Fruit fly (Drosophila melanogaster) whole organism, embryonic: ENCODE results near the gene Pex2.

Source experiments
- Antp ChIP-seq: fragments of 200-800 bp; sonication (Bioruptor generic); optimal IDR thresholded peaks from 3 replicates; lab custom pipeline; 2016; ENCODE audit warnings: missing biosample characterization, missing genetic modification characterization
- BEAF-32 ChIP-seq: fragments of 200-800 bp; sonication (Bioruptor generic); optimal IDR thresholded peaks from 3 replicates; lab custom pipeline; 2017; ENCODE audit warnings: missing biosample characterization, missing genetic modification characterization, mild to moderate bottlenecking, moderate library complexity, missing genetic modification reagents
- CG10209 ChIP-seq: fragments of 200-800 bp; sonication (Bioruptor generic); optimal IDR thresholded peaks from 3 replicates; lab custom pipeline; 2017; ENCODE audit warnings: missing biosample characterization, mild to moderate bottlenecking, missing genetic modification characterization, missing genetic modification reagents
- CG10366 ChIP-seq: fragments of 200-800 bp; sonication (Bioruptor generic); IDR thresholded peaks from 2 replicates; pipeline ENCODE4 v1.3.6; 2022; ENCODE audit warnings: missing biosample characterization, missing genetic modification characterization
- CG12071 ChIP-seq: fragments of 200-800 bp; sonication (Bioruptor generic); optimal IDR thresholded peaks from 3 replicates; lab custom pipeline; 2018; ENCODE audit warnings: missing biosample characterization, mild to moderate bottlenecking, missing genetic modification characterization
- CG12659 ChIP-seq: fragments of 200-800 bp; sonication (Bioruptor generic); optimal IDR thresholded peaks from 3 replicates; lab custom pipeline; 2017; ENCODE audit warnings: mild to moderate bottlenecking, missing biosample characterization, missing genetic modification reagents, missing genetic modification characterization
- CG14050 ChIP-seq: fragments of 200-800 bp; sonication (Bioruptor generic); IDR thresholded peaks from 3 replicates; pipeline ENCODE4 v1.3.6; 2022; ENCODE audit warnings: missing biosample characterization, missing genetic modification characterization
- CG14667 ChIP-seq: fragments of 200-800 bp; sonication (Bioruptor generic); IDR thresholded peaks from 2 replicates; pipeline ENCODE4 v1.3.6; 2022; ENCODE audit warnings: missing biosample characterization, missing genetic modification characterization
- CG14710 ChIP-seq: fragments of 200-800 bp; sonication (Bioruptor generic); optimal IDR thresholded peaks from 3 replicates; lab custom pipeline; 2019; ENCODE audit warnings: missing biosample characterization, mild to moderate bottlenecking, missing genetic modification characterization, moderate library complexity
- CG15073 ChIP-seq: fragments of 200-800 bp; sonication (Bioruptor generic); optimal IDR thresholded peaks from 2 replicates; lab custom pipeline; 2016; ENCODE audit warnings: missing biosample characterization, missing genetic modification characterization
- CG1529 ChIP-seq: fragments of 200-800 bp; sonication (Bioruptor generic); optimal IDR thresholded peaks from 3 replicates; lab custom pipeline; 2018; ENCODE audit warnings: missing biosample characterization, missing genetic modification characterization
- CG1647 ChIP-seq: fragments of 200-800 bp; sonication (Bioruptor generic); optimal IDR thresholded peaks from 3 replicates; lab custom pipeline; 2016; ENCODE audit warnings: missing biosample characterization, missing genetic modification characterization
- CG17186 ChIP-seq: fragments of 200-800 bp; sonication (Bioruptor generic); optimal IDR thresholded peaks from 3 replicates; lab custom pipeline; 2017; ENCODE audit warnings: missing biosample characterization, missing genetic modification reagents, missing genetic modification characterization
- CG17568 ChIP-seq: fragments of 200-800 bp; sonication (Bioruptor generic); optimal IDR thresholded peaks from 2 replicates; lab custom pipeline; 2018; ENCODE audit warnings: missing biosample characterization, mild to moderate bottlenecking, missing genetic modification characterization, moderate library complexity
- CG17912 ChIP-seq: fragments of 200-800 bp; sonication (Bioruptor generic); optimal IDR thresholded peaks from 2 replicates; lab custom pipeline; 2018; ENCODE audit warnings: missing biosample characterization, mild to moderate bottlenecking, missing genetic modification characterization
- CG2116 ChIP-seq: fragments of 200-800 bp; sonication (Bioruptor generic); optimal IDR thresholded peaks from 3 replicates; lab custom pipeline; 2018; ENCODE audit warnings: missing biosample characterization, mild to moderate bottlenecking, missing genetic modification characterization
- CG2712 ChIP-seq: fragments of 200-800 bp; optimal IDR thresholded peaks from 3 replicates; lab custom pipeline; 2019; ENCODE audit warnings: missing biosample characterization, mild to moderate bottlenecking, missing genetic modification characterization, moderate library complexity
- CG32532 ChIP-seq: fragments of 200-800 bp; sonication (Bioruptor generic); IDR thresholded peaks from 2 replicates; pipeline ENCODE4 v1.3.6; 2022; ENCODE audit warnings: missing biosample characterization, missing genetic modification characterization
- CG33213 ChIP-seq: fragments of 200-800 bp; sonication (Bioruptor generic); optimal IDR thresholded peaks from 3 replicates; lab custom pipeline; 2016; ENCODE audit warnings: missing biosample characterization, missing genetic modification characterization
- CG6254 ChIP-seq: fragments of 200-800 bp; sonication (Bioruptor generic); optimal IDR thresholded peaks from 3 replicates; lab custom pipeline; 2017; ENCODE audit warnings: mild to moderate bottlenecking, missing biosample characterization, missing genetic modification reagents, missing genetic modification characterization
- CG6791 ChIP-seq: fragments of 200-800 bp; sonication (Bioruptor generic); IDR thresholded peaks from 3 replicates; pipeline ENCODE4 v1.3.6; 2022; ENCODE audit warnings: missing biosample characterization, missing genetic modification characterization; ENCODE audit not compliant: partially characterized antibody
- CG9876 ChIP-seq: fragments of 200-800 bp; sonication (Bioruptor generic); optimal IDR thresholded peaks from 2 replicates; lab custom pipeline; 2016; ENCODE audit warnings: missing biosample characterization, missing genetic modification characterization
- Dip3 ChIP-seq: fragments of 200-800 bp; sonication (Bioruptor generic); optimal IDR thresholded peaks from 3 replicates; lab custom pipeline; 2016; ENCODE audit warnings: missing biosample characterization, missing genetic modification characterization
- Fer3 ChIP-seq: fragments of 200-800 bp; sonication (Bioruptor generic); optimal IDR thresholded peaks from 2 replicates; lab custom pipeline; 2018; ENCODE audit warnings: missing biosample characterization, mild to moderate bottlenecking, missing genetic modification characterization, moderate library complexity
- Hmr ChIP-seq: fragments of 200-800 bp; sonication (Bioruptor generic); optimal IDR thresholded peaks from 3 replicates; lab custom pipeline; 2017; ENCODE audit warnings: mild to moderate bottlenecking, missing biosample characterization, missing genetic modification reagents, missing genetic modification characterization
- Lpt ChIP-seq: fragments of >200 bp; optimal IDR thresholded peaks from 2 replicates; lab custom pipeline; 2018; ENCODE audit warnings: missing biosample characterization, missing genetic modification characterization
- MESR4 ChIP-seq: fragments of 200-800 bp; sonication (Bioruptor generic); optimal IDR thresholded peaks from 2 replicates; lab custom pipeline; 2018; ENCODE audit warnings: missing biosample characterization, mild to moderate bottlenecking, missing genetic modification characterization, moderate library complexity
- Mad ChIP-seq: fragments of 200-800 bp; sonication (Bioruptor generic); optimal IDR thresholded peaks from 2 replicates; lab custom pipeline; 2016; ENCODE audit warnings: missing biosample characterization, missing genetic modification characterization
- PHDP ChIP-seq: fragments of 200-800 bp; sonication (Bioruptor generic); optimal IDR thresholded peaks from 3 replicates; lab custom pipeline; 2018; ENCODE audit warnings: missing biosample characterization, mild to moderate bottlenecking, missing genetic modification characterization, moderate library complexity
- Poxn ChIP-seq: fragments of 200-800 bp; sonication (Bioruptor generic); IDR thresholded peaks from 2 replicates; pipeline ENCODE4 v1.3.6; 2022; ENCODE audit warnings: missing biosample characterization, missing genetic modification characterization
- YL-1 ChIP-seq: fragments of 200-800 bp; sonication (Bioruptor generic); optimal IDR thresholded peaks from 3 replicates; lab custom pipeline; 2017; ENCODE audit warnings: missing biosample characterization, mild to moderate bottlenecking, missing genetic modification characterization
- bcd ChIP-seq: fragments of 200-800 bp; sonication (Bioruptor generic); optimal IDR thresholded peaks from 2 replicates; lab custom pipeline; 2017; ENCODE audit warnings: missing biosample characterization, mild to moderate bottlenecking, missing genetic modification characterization
- btn ChIP-seq: fragments of 200-800 bp; sonication (Bioruptor generic); optimal IDR thresholded peaks from 2 replicates; lab custom pipeline; 2016; ENCODE audit warnings: missing biosample characterization, missing genetic modification characterization
- cas ChIP-seq: fragments of 200-800 bp; sonication (Bioruptor generic); IDR thresholded peaks from 2 replicates; pipeline ENCODE4 v1.3.6; 2022; ENCODE audit warnings: missing biosample characterization, missing genetic modification characterization
- crp ChIP-seq, 2 experiments: fragments of 200-800 bp; sonication (Bioruptor generic); optimal IDR thresholded peaks; 2 replicates in 1 of 2; 3 replicates in 1 of 2; lab custom pipeline; 2017; ENCODE audit warnings: missing biosample characterization in 2 of 2, missing genetic modification characterization in 2 of 2, mild to moderate bottlenecking in 1 of 2, moderate library complexity in 1 of 2
- dm ChIP-seq: fragments of 200-800 bp; sonication (Bioruptor generic); optimal IDR thresholded peaks from 3 replicates; lab custom pipeline; 2016; ENCODE audit warnings: missing biosample characterization, missing genetic modification characterization
- ewg ChIP-seq: fragments of 200-800 bp; sonication (Bioruptor generic); optimal IDR thresholded peaks from 3 replicates; lab custom pipeline; 2017; ENCODE audit warnings: mild to moderate bottlenecking, missing biosample characterization, missing genetic modification reagents, missing genetic modification characterization
- gce ChIP-seq: fragments of 200-800 bp; sonication (Bioruptor generic); IDR thresholded peaks from 3 replicates; pipeline ENCODE4 v1.3.6; 2022; ENCODE audit warnings: missing biosample characterization, missing genetic modification characterization
- gsb-n ChIP-seq: fragments of 200-800 bp; sonication (Bioruptor generic); optimal IDR thresholded peaks from 3 replicates; lab custom pipeline; 2018; ENCODE audit warnings: missing biosample characterization, mild to moderate bottlenecking, missing genetic modification characterization
- hb ChIP-seq: fragments of 200-800 bp; sonication (Bioruptor generic); IDR thresholded peaks from 3 replicates; pipeline ENCODE4 v1.3.6; 2022; ENCODE audit warnings: missing biosample characterization, missing genetic modification characterization; ENCODE audit not compliant: partially characterized antibody
- kah ChIP-seq: fragments of 200-800 bp; sonication (Bioruptor generic); optimal IDR thresholded peaks from 2 replicates; lab custom pipeline; 2018; ENCODE audit warnings: missing biosample characterization, mild to moderate bottlenecking, missing genetic modification characterization
- maf-S ChIP-seq: fragments of 200-800 bp; sonication (Bioruptor generic); optimal IDR thresholded peaks from 2 replicates; lab custom pipeline; 2016; ENCODE audit warnings: missing biosample characterization, missing genetic modification characterization
- onecut ChIP-seq: fragments of 200-800 bp; sonication (Bioruptor generic); IDR thresholded peaks from 2 replicates; pipeline ENCODE4 v1.3.6; 2022; ENCODE audit warnings: missing biosample characterization, missing genetic modification characterization
- pan ChIP-seq, 4 experiments: fragments of >200 bp in 3 of 4; fragments of 200-800 bp in 1 of 4; sonication (Bioruptor generic) in 1 of 4; optimal IDR thresholded peaks in 3 of 4; IDR thresholded peaks in 1 of 4; 2 replicates each; pipeline versions ENCODE4 v1.3.6 to Lab custom; 2017 to 2022; ENCODE audit warnings: missing biosample characterization in 2 of 4, missing genetic modification characterization in 2 of 4, mixed read lengths in 1 of 4
- pzg ChIP-seq: fragments of 200-800 bp; sonication (Bioruptor generic); optimal IDR thresholded peaks from 3 replicates; lab custom pipeline; 2018; ENCODE audit warnings: missing biosample characterization, mild to moderate bottlenecking, missing genetic modification characterization, moderate library complexity
- salm ChIP-seq: fragments of 200-800 bp; sonication (Bioruptor generic); optimal IDR thresholded peaks from 2 replicates; lab custom pipeline; 2018; ENCODE audit warnings: missing biosample characterization, mild to moderate bottlenecking, missing genetic modification characterization
- slou ChIP-seq: fragments of 200-800 bp; sonication (Bioruptor generic); optimal IDR thresholded peaks from 3 replicates; lab custom pipeline; 2016; ENCODE audit warnings: missing biosample characterization, missing genetic modification characterization
- sqz ChIP-seq: fragments of 200-800 bp; sonication (Bioruptor generic); optimal IDR thresholded peaks from 3 replicates; lab custom pipeline; 2018; ENCODE audit warnings: missing biosample characterization, mild to moderate bottlenecking, missing genetic modification characterization
- sr ChIP-seq: fragments of 200-800 bp; sonication (Bioruptor generic); IDR thresholded peaks from 3 replicates; pipeline ENCODE4 v1.3.6; 2022; ENCODE audit warnings: missing biosample characterization, missing genetic modification characterization
- tna ChIP-seq: fragments of 200-800 bp; sonication (Bioruptor generic); IDR thresholded peaks from 2 replicates; pipeline ENCODE4 v1.3.6; 2022; ENCODE audit warnings: missing biosample characterization, missing genetic modification characterization; ENCODE audit not compliant: partially characterized antibody
- z ChIP-seq: fragments of 200-800 bp; sonication (Bioruptor generic); IDR thresholded peaks from 3 replicates; pipeline ENCODE4 v1.3.6; 2022; ENCODE audit warnings: missing biosample characterization, missing genetic modification characterization

Gene Pex2

DNA sequence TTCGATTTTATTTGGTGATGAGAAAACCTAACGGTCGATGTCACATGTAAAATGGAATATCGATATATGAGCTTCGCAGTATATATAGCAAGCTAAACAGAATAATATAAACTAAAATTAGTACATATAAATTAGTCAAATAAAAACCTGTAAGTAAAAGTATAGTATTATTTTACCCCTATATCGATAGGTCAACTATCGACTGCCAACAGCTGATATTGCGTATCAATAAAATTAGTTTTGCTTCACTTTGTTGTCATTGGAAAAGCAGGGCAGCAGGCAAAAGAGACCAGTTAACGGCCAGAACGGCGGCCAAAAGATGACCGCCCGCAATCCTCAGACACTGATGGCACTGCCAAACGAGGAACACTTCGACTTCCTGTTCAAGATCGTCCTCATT lies 41.9 kb upstream of the Pex2 start, which contains the start of gene Rab19 (continued):
- no peak for TF ChIP-seq Mad (GFP tag; lab: Kevin White, UChicago)
- TF ChIP-seq CG9876 (GFP tag; lab: Kevin White, UChicago), result no peak
- no peak for TF ChIP-seq sr (GFP tag; lab: Robert Waterston, UW)
- TF ChIP-seq CG2116, result peak; percentile 82
- no peak for TF ChIP-seq slou (GFP tag; lab: Kevin White, UChicago)
- no peak for TF ChIP-seq btn (GFP tag; lab: Kevin White, UChicago)
- TF ChIP-seq Lpt (GFP tag; lab: Kevin White, UChicago), result no peak
- TF ChIP-seq z (GFP tag; lab: Robert Waterston, UW), result no peak
- no peak for TF ChIP-seq CG10366 (GFP tag; lab: Robert Waterston, UW)
- TF ChIP-seq kah (GFP tag; lab: Kevin White, UChicago), result no peak
- peak; percentile 79 for TF ChIP-seq CG6791 (GFP tag; lab: Robert Waterston, UW)
- TF ChIP-seq tna (GFP tag; lab: Robert Waterston, UW), result peak; percentile 89
- peak; percentile 86 for TF ChIP-seq BEAF-32 (GFP tag; lab: Kevin White, UChicago)
- no peak for TF ChIP-seq CG6254
- TF ChIP-seq bcd (GFP tag; lab: Kevin White, UChicago), result no peak
- TF ChIP-seq CG12659 (GFP tag; lab: Kevin White, UChicago), result peak; percentile 9
- TF ChIP-seq ewg, result no peak
- peak; percentile 83 for TF ChIP-seq hb (GFP tag; lab: Robert Waterston, UW)
- no peak for TF ChIP-seq dm (GFP tag; lab: Kevin White, UChicago)
- no peak for TF ChIP-seq maf-S (GFP tag; lab: Kevin White, UChicago)
- TF ChIP-seq CG2712, result peak; percentile 20
- peak; percentile 53 for TF ChIP-seq pzg
- peak; percentile 72 for TF ChIP-seq MESR4
- TF ChIP-seq PHDP, result peak; percentile 12
- TF ChIP-seq CG14050 (GFP tag; lab: Robert Waterston, UW), result no peak
- TF ChIP-seq cas (GFP tag; lab: Robert Waterston, UW), result no peak
- no peak for TF ChIP-seq salm (tag; lab: Kevin White, UChicago)
- peak; percentile 1 for TF ChIP-seq YL-1
- TF ChIP-seq CG10209 (GFP tag; lab: Kevin White, UChicago), result no peak
- no peak for TF ChIP-seq CG1647 (GFP tag; lab: Kevin White, UChicago)
- TF ChIP-seq sqz, result no peak
- no peak for TF ChIP-seq gce (GFP tag; lab: Robert Waterston, UW)
- no peak for TF ChIP-seq CG17186
- no peak for TF ChIP-seq Dip3
- TF ChIP-seq gsb-n (tag; lab: Kevin White, UChicago), result peak; percentile 77
- TF ChIP-seq crp (GFP tag; optimal IDR thresholded peaks at IDR 0.05; lab: Kevin White, UChicago), result peak; percentile 24 to 89
- no peak for TF ChIP-seq CG12071 (GFP tag; lab: Kevin White, UChicago)
- peak; percentile 93 for TF ChIP-seq CG14710
- TF ChIP-seq CG32532, result no peak
- TF ChIP-seq pan (optimal IDR thresholded peaks at IDR 0.05; lab: Kevin White, UChicago), result no peak
- no peak for TF ChIP-seq pan (GFP tag; optimal IDR thresholded peaks at IDR 0.05 in 1 of 2, IDR thresholded peaks at IDR 0.05 in 1 of 2)
- no peak for TF ChIP-seq Hmr (GFP tag; lab: Kevin White, UChicago)
- no peak for TF ChIP-seq onecut (GFP tag; lab: Robert Waterston, UW)
- no peak for TF ChIP-seq Fer3
- no peak for TF ChIP-seq CG15073 (GFP tag; lab: Kevin White, UChicago)
- no peak for TF ChIP-seq CG1529 (GFP tag; lab: Kevin White, UChicago)
- no peak for TF ChIP-seq CG17568 (GFP tag; lab: Kevin White, UChicago)
- no peak for TF ChIP-seq CG33213 (GFP tag; lab: Kevin White, UChicago)
- TF ChIP-seq CG14667, result no peak
- TF ChIP-seq Poxn (GFP tag; lab: Robert Waterston, UW), result no peak
- TF ChIP-seq Antp (GFP tag; lab: Kevin White, UChicago), result no peak
- no peak for TF ChIP-seq CG17912 (GFP tag; lab: Kevin White, UChicago)
